Fruit fly (Drosophila melanogaster) whole organism, prepupa: ENCODE measurements around the gene CG46059.

Experiments used
- CG4318 ChIP-seq: fragments of 200-800 bp; sonication (Bioruptor generic); optimal IDR thresholded peaks from 3 replicates; lab custom pipeline; 2017; ENCODE audit warnings: missing biosample characterization, mild to moderate bottlenecking, missing genetic modification characterization
- CG6854 ChIP-seq: fragments of 200-800 bp; sonication (Bioruptor generic); optimal IDR thresholded peaks from 2 replicates; lab custom pipeline; 2017; ENCODE audit warnings: missing biosample characterization, mild to moderate bottlenecking, missing genetic modification characterization
- Hr38 ChIP-seq: sonication (Bioruptor generic); optimal IDR thresholded peaks from 2 replicates; lab custom pipeline; 2016; ENCODE audit warnings: missing biosample characterization, missing genetic modification characterization
- cyc ChIP-seq: fragments of 200-800 bp; sonication (Bioruptor generic); optimal IDR thresholded peaks from 3 replicates; lab custom pipeline; 2016; ENCODE audit warnings: missing biosample characterization, missing genetic modification characterization

dm6 chr2L:19196443-19197044 is 13.0 kb upstream of the CG46059 start:
- TF ChIP-seq Hr38 (GFP tag; lab: Kevin White, UChicago) (no peak), CG6854 (GFP tag; lab: Kevin White, UChicago) (peak; percentile 58), cyc (GFP tag; lab: Kevin White, UChicago) (peak; percentile 80), CG4318 (GFP tag; lab: Kevin White, UChicago) (peak; percentile 33)
